Worm (Caenorhabditis elegans): Measurements from ENCODE around the gene T09A5.4.

Gene T09A5.4

ce11 chrII:7808950-7809349, 37.0 kb upstream of the T09A5.4 start (continued):
- TF ChIP-seq somi-1 (GFP tag; optimal IDR thresholded peaks at IDR 0.05): no peak
- no peak for TF ChIP-seq unc-130 (GFP tag; optimal IDR thresholded peaks at IDR 0.05)
- no peak for TF ChIP-seq rec-8 (tag; optimal IDR thresholded peaks at IDR 0.05)
- no peak for TF ChIP-seq chd-7 (tag; optimal IDR thresholded peaks at IDR 0.05)
- TF ChIP-seq F55B11.4 (tag; optimal IDR thresholded peaks at IDR 0.05; ENCODE audit: borderline replicate concordance, insufficient read depth): no peak
- TF ChIP-seq ceh-91 (GFP tag; IDR thresholded peaks at IDR 0.05): no peak
- no peak for TF ChIP-seq ZK185.1 (tag; optimal IDR thresholded peaks at IDR 0.05; ENCODE audit: poor library complexity, severe bottlenecking)
- no peak for TF ChIP-seq Y53G8AR.9 (GFP tag; conservative IDR thresholded peaks at IDR 0.05)
- TF ChIP-seq bed-1 (GFP tag; IDR thresholded peaks at IDR 0.05): no peak
- TF ChIP-seq tlf-1 (GFP tag; optimal IDR thresholded peaks at IDR 0.05): no peak
- no peak for TF ChIP-seq hsf-1 (GFP tag; IDR thresholded peaks at IDR 0.05)
- no peak for TF ChIP-seq bed-2 (GFP tag; IDR thresholded peaks at IDR 0.05)
- no peak for TF ChIP-seq nfya-1 (tag; optimal IDR thresholded peaks at IDR 0.05; ENCODE audit: borderline replicate concordance, insufficient read depth)
- TF ChIP-seq ceh-27 (GFP tag; optimal IDR thresholded peaks at IDR 0.05): no peak
- TF ChIP-seq mel-28 (tag; optimal IDR thresholded peaks at IDR 0.05; ENCODE audit: borderline replicate concordance): no peak
- TF ChIP-seq F52B5.7 (tag; optimal IDR thresholded peaks at IDR 0.05): no peak
- TF ChIP-seq cebp-1 (GFP tag; IDR thresholded peaks at IDR 0.05): no peak
- TF ChIP-seq cebp-1 (tag; optimal IDR thresholded peaks at IDR 0.05): peak; percentile 58
- no peak for TF ChIP-seq B0035.1 (tag; optimal IDR thresholded peaks at IDR 0.05)
- TF ChIP-seq egl-44 (GFP tag; IDR thresholded peaks at IDR 0.05): no peak
- no peak for TF ChIP-seq F49E8.2 (tag; optimal IDR thresholded peaks at IDR 0.05; ENCODE audit: insufficient read depth)
- TF ChIP-seq unc-62 (GFP tag; optimal IDR thresholded peaks at IDR 0.05): no peak
- TF ChIP-seq hlh-12 (tag; optimal IDR thresholded peaks at IDR 0.05): no peak
- TF ChIP-seq T07F8.4 (tag; optimal IDR thresholded peaks at IDR 0.05): no peak
- no peak for TF ChIP-seq mes-4 (tag; optimal IDR thresholded peaks at IDR 0.05)
- TF ChIP-seq lin-35 (GFP tag; optimal IDR thresholded peaks at IDR 0.05): no peak
- TF ChIP-seq athp-1 (tag; optimal IDR thresholded peaks at IDR 0.05): no peak
- TF ChIP-seq T26A5.8 (tag; optimal IDR thresholded peaks at IDR 0.05): no peak
- no peak for TF ChIP-seq let-526 (GFP tag; IDR thresholded peaks at IDR 0.05)
- no peak for TF ChIP-seq die-1 (tag; optimal IDR thresholded peaks at IDR 0.05)
- TF ChIP-seq akir-1 (GFP tag; optimal IDR thresholded peaks at IDR 0.05): no peak
- no peak for TF ChIP-seq hlh-26 (GFP tag; conservative IDR thresholded peaks at IDR 0.05)
- TF ChIP-seq Y56A3A.18 (GFP tag; IDR thresholded peaks at IDR 0.05): no peak
- no peak for TF ChIP-seq B0261.1 (tag; optimal IDR thresholded peaks at IDR 0.05)
- TF ChIP-seq ztf-3 (GFP tag; optimal IDR thresholded peaks at IDR 0.05): no peak
- TF ChIP-seq ceh-40 (GFP tag; IDR thresholded peaks at IDR 0.05): no peak
- TF ChIP-seq B0336.3 (GFP tag; IDR thresholded peaks at IDR 0.05): peak; percentile 59; the same call in 1 of the 2 replicates
- no peak for TF ChIP-seq snpc-1.1 (tag; optimal IDR thresholded peaks at IDR 0.05; ENCODE audit: insufficient read depth)
- TF ChIP-seq ceh-58 (GFP tag; IDR thresholded peaks at IDR 0.05): no peak
- TF ChIP-seq snpc-1.3 (tag; optimal IDR thresholded peaks at IDR 0.05; ENCODE audit: insufficient read depth): no peak
- TF ChIP-seq dpff-1 (tag; optimal IDR thresholded peaks at IDR 0.05): no peak
- TF ChIP-seq egl-18 (GFP tag; IDR thresholded peaks at IDR 0.05): no peak
- peak; percentile 3 for TF ChIP-seq madf-10 (tag; optimal IDR thresholded peaks at IDR 0.05)
- no peak for TF ChIP-seq snpc-4 (GFP tag; optimal IDR thresholded peaks at IDR 0.05)
- no peak for TF ChIP-seq snpc-4 (tag; optimal IDR thresholded peaks at IDR 0.05)
- no peak for TF ChIP-seq sea-2 (GFP tag; IDR thresholded peaks at IDR 0.05)
- no peak for TF ChIP-seq attf-3 (GFP tag; conservative IDR thresholded peaks at IDR 0.05)
- no peak for TF ChIP-seq madf-8 (GFP tag; conservative IDR thresholded peaks at IDR 0.05)
- no peak for TF ChIP-seq nfya-2 (GFP tag; IDR thresholded peaks at IDR 0.05)

Data from whole organism, young adult.